Worm (Caenorhabditis elegans): ENCODE results near the gene srbc-67.

The srbc-67 gene

DNA sequence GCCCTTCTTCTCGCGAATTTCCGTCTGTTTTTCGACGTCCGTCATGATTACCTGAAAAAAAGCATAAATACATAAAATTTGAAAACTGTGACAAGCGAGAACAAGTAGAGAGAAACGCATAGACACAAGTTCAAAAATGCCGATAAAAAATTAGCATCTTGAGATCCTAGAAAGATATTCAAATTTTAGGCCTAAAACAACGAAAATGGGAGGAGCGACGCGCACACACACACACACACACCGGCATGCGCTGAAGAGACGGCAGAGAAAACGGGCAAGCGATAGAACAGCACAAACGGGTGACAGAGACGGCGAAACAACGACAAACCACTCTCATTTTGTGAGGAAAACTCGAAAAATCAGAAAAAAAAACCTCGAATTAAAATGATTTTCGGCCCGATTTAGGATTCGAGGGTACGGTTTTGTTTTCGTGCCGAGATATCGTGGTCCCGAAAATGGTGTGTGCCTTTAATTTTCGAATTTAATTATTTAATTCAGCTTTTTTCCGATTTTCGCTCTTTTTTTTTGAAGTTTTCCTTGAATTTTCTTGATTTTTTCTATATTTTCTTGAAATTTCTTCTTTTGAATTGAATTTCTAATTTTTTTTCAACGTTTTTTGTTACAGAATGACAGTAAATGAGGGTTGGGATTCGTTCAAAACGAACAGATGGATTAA lies 45.1 kb upstream of the srbc-67 start, which contains the start of the genes rpl-11.1 and T22F3.2 (continued):
- TF ChIP-seq unc-62 (GFP tag; optimal IDR thresholded peaks at IDR 0.05 in 1 of 2): peak in 1 of 2 experiments; percentile 47
- no peak for TF ChIP-seq unc-62 (tag; optimal IDR thresholded peaks at IDR 0.05)
- TF ChIP-seq F49E8.2 (tag; optimal IDR thresholded peaks at IDR 0.05; ENCODE audit: borderline replicate concordance): no peak
- no peak for TF ChIP-seq mxl-3 (GFP tag; optimal IDR thresholded peaks at IDR 0.05)

DNA sequence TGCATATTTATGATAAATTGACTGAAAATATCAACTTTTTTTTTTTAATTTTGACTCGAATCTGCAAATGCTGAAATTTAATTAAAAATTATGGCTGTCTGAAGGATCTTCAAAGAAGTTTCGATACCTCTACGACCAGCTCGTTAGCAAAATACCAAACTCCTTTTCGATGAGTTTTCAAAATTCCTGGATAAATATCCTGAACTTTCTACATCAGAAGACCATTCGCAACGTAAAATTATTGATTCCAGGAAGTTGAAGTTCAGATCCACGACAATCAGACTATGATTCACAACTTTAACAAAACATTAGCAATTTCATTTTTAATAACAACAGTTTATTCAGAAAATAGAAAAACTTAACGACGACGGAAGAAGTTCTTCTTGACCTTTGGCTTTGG lies 44.0 kb upstream of the srbc-67 start:
- TF ChIP-seq ama-1 (optimal IDR thresholded peaks at IDR 0.05) (peak; percentile 87), spr-1 (tag; optimal IDR thresholded peaks at IDR 0.05) (no peak), daf-16 (GFP tag; optimal IDR thresholded peaks at IDR 0.05) (no peak), daf-16 (tag; optimal IDR thresholded peaks at IDR 0.05) (peak; percentile 42), zfp-2 (tag; optimal IDR thresholded peaks at IDR 0.05) (no peak), hlh-30 (tag; optimal IDR thresholded peaks at IDR 0.05; ENCODE audit: insufficient read depth) (no peak), madf-9 (GFP tag; conservative IDR thresholded peaks at IDR 0.05) (no peak), lin-38 (GFP tag; IDR thresholded peaks at IDR 0.05) (peak; percentile 57), snpc-1.2 (GFP tag; IDR thresholded peaks at IDR 0.05) (peak; percentile 74), nhr-102 (tag; optimal IDR thresholded peaks at IDR 0.05) (peak; percentile 22), F26F4.8 (GFP tag; conservative IDR thresholded peaks at IDR 0.05) (no peak), nhr-76 (tag; optimal IDR thresholded peaks at IDR 0.05) (no peak), duxl-1 (tag; optimal IDR thresholded peaks at IDR 0.05; ENCODE audit: poor library complexity) (no peak), vab-7 (GFP tag; IDR thresholded peaks at IDR 0.05) (0 out of 2 replicates have a peak, but pooled peaks have one; percentile 14), aha-1 (tag) (peak; percentile 30), ctbp-1 (GFP tag; IDR thresholded peaks at IDR 0.05) (peak; percentile 13; the same call in 1 of the 2 replicates), unc-130 (GFP tag; optimal IDR thresholded peaks at IDR 0.05) (peak; percentile 54), dmd-8 (GFP tag; IDR thresholded peaks at IDR 0.05) (peak; percentile 40; the same call in 1 of the 2 replicates), dpl-1 (GFP tag; optimal IDR thresholded peaks at IDR 0.05) (no peak), arid-1 (GFP tag; conservative IDR thresholded peaks at IDR 0.05) (peak; percentile 51; the same call in 1 of the 2 replicates), F49E8.2 (tag; optimal IDR thresholded peaks at IDR 0.05; ENCODE audit: borderline replicate concordance) (peak; percentile 88), mep-1 (tag; optimal IDR thresholded peaks at IDR 0.05) (no peak), F10B5.3 (tag; optimal IDR thresholded peaks at IDR 0.05) (no peak), ZK337.2 (GFP tag; IDR thresholded peaks at IDR 0.05) (0 out of 2 replicates have a peak, but pooled peaks have one; percentile 14), mes-2 (tag; optimal IDR thresholded peaks at IDR 0.05; ENCODE audit: poor library complexity, severe bottlenecking) (no peak), ces-1 (GFP tag; optimal IDR thresholded peaks at IDR 0.05) (no peak), Y48G9A.11 (GFP tag; IDR thresholded peaks at IDR 0.05) (peak; percentile 78), egl-27 (tag; optimal IDR thresholded peaks at IDR 0.05) (no peak)

DNA sequence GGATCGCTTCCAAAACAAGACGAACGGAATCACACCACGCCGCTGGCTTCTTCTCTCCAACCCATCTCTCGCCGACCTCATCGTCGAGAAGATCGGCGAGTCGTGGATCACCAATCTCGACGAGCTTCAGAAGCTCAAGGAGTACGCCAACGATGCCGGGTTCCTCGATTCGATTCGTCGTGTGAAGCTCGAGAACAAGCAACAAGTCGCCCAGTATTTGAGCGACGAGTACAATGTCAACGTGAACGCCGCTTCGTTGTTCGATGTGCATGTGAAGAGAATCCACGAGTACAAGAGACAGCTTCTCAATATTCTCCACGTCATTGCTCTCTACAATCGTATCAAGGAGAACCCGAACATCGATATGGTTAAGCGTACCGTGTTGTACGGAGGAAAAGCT lies 42.6 kb upstream of the srbc-67 start:
- no peak for TF ChIP-seq arid-1 (GFP tag; conservative IDR thresholded peaks at IDR 0.05)
- no peak for TF ChIP-seq lin-15B (tag; optimal IDR thresholded peaks at IDR 0.05)
- no peak for TF ChIP-seq ZK337.2 (GFP tag; IDR thresholded peaks at IDR 0.05)
- no peak for TF ChIP-seq lin-38 (GFP tag; IDR thresholded peaks at IDR 0.05)
- no peak for TF ChIP-seq nhr-10 (tag; optimal IDR thresholded peaks at IDR 0.05)
- 0 out of 2 replicates have a peak, but pooled peaks have one; percentile 19 for TF ChIP-seq set-16 (GFP tag; IDR thresholded peaks at IDR 0.05)
- no peak for TF ChIP-seq F49E8.2 (tag; optimal IDR thresholded peaks at IDR 0.05; ENCODE audit: borderline replicate concordance)
- TF ChIP-seq D1046.2 (GFP tag; IDR thresholded peaks at IDR 0.05): no peak
- TF ChIP-seq egl-43 (GFP tag; IDR thresholded peaks at IDR 0.05): no peak
- peak; percentile 94 for TF ChIP-seq aha-1 (tag)
